Worm (Caenorhabditis elegans) whole organism, early embryonic: ENCODE results near the gene C39H7.4.

Experiments used
- B0310.2 ChIP-seq: sonication (generic microtip); optimal IDR thresholded peaks from 2 replicates; lab custom pipeline; 2016; ENCODE audit warnings: mild to moderate bottlenecking, missing genetic modification characterization, missing compliant biosample characterization
- F13C5.2 ChIP-seq: sonication (generic microtip); optimal IDR thresholded peaks from 2 replicates; lab custom pipeline; 2017; ENCODE audit warnings: mild to moderate bottlenecking, missing genetic modification characterization, inconsistent platforms, missing compliant biosample characterization
- aly-1 ChIP-seq: sonication (generic microtip); optimal IDR thresholded peaks from 2 replicates; lab custom pipeline; 2016; ENCODE audit warnings: missing genetic modification characterization, missing compliant biosample characterization
- ama-1 ChIP-seq: fragments of 150-350 bp; optimal IDR thresholded peaks from 2 replicates; lab custom pipeline; 2014
- ceh-13 ChIP-seq: fragments of 200-800 bp; sonication (Bioruptor generic); optimal IDR thresholded peaks from 2 replicates; lab custom pipeline; 2018; ENCODE audit warnings: mild to moderate bottlenecking, missing genetic modification characterization, missing compliant biosample characterization
- ceh-36 ChIP-seq: sonication (generic microtip); optimal IDR thresholded peaks from 2 replicates; lab custom pipeline; 2016; ENCODE audit warnings: missing genetic modification characterization, inconsistent platforms, missing compliant biosample characterization
- ets-7 ChIP-seq: sonication (generic microtip); optimal IDR thresholded peaks from 2 replicates; lab custom pipeline; 2016; ENCODE audit warnings: missing genotype, missing genetic modification characterization, missing compliant biosample characterization
- flt-1 ChIP-seq: fragments of 200-800 bp; sonication (Bioruptor generic); IDR thresholded peaks from 2 replicates; pipeline ENCODE4 v1.3.6; 2022; ENCODE audit warnings: missing genetic modification characterization, missing compliant biosample characterization
- hmbx-1 ChIP-seq: sonication (generic microtip); optimal IDR thresholded peaks from 2 replicates; lab custom pipeline; 2016; ENCODE audit warnings: mild to moderate bottlenecking, missing genetic modification characterization, missing compliant biosample characterization
- hmg-4 ChIP-seq: fragments of 200-800 bp; sonication (Bioruptor generic); optimal IDR thresholded peaks from 2 replicates; lab custom pipeline; 2018; ENCODE audit warnings: mild to moderate bottlenecking, missing genetic modification characterization, missing compliant biosample characterization
- hnd-1 ChIP-seq: sonication (generic microtip); optimal IDR thresholded peaks from 2 replicates; lab custom pipeline; 2016; ENCODE audit warnings: missing genetic modification characterization, missing compliant biosample characterization
- pes-1 ChIP-seq: fragments of 200-800 bp; sonication (Bioruptor generic); IDR thresholded peaks from 2 replicates; pipeline ENCODE4 v1.3.6; 2022; ENCODE audit warnings: missing genetic modification reagents, missing genetic modification characterization, missing compliant biosample characterization
- scrt-1 ChIP-seq: fragments of 200-800 bp; sonication (Bioruptor generic); IDR thresholded peaks from 2 replicates; pipeline ENCODE4 v1.3.6; 2022; ENCODE audit warnings: missing genetic modification characterization, missing compliant biosample characterization
- sea-1 ChIP-seq: fragments of 200-800 bp; sonication (Bioruptor generic); conservative IDR thresholded peaks from 2 replicates; pipeline ENCODE4 v1.3.6; 2022; ENCODE audit warnings: missing genetic modification characterization, missing compliant biosample characterization
- tbx-11 ChIP-seq: fragments of 200-800 bp; sonication (Bioruptor generic); IDR thresholded peaks from 2 replicates; pipeline ENCODE4 v1.3.6; 2022; ENCODE audit warnings: missing genetic modification characterization, missing compliant biosample characterization
- tbx-37 ChIP-seq: fragments of 200-800 bp; sonication (Bioruptor generic); conservative IDR thresholded peaks from 2 replicates; pipeline ENCODE4 v1.3.6; 2022; ENCODE audit warnings: missing genetic modification reagents, missing genetic modification characterization, missing compliant biosample characterization
- tra-4 ChIP-seq: sonication (generic microtip); optimal IDR thresholded peaks from 2 replicates; lab custom pipeline; 2017; ENCODE audit warnings: missing genetic modification characterization, missing compliant biosample characterization

The C39H7.4 gene

ce11 chrIV:5604465-5604864 is 9.9 kb downstream of the C39H7.4 start:
- TF ChIP-seq ama-1 (lab: Kevin White, UChicago) (no peak), hnd-1 (tag; lab: Kevin White, UChicago) (no peak), F13C5.2 (tag; lab: Kevin White, UChicago) (no peak), scrt-1 (GFP tag; lab: Robert Waterston, UW) (no peak), ets-7 (tag; lab: Kevin White, UChicago) (no peak), pes-1 (no peak), hmbx-1 (tag; lab: Kevin White, UChicago) (no peak)

DNA sequence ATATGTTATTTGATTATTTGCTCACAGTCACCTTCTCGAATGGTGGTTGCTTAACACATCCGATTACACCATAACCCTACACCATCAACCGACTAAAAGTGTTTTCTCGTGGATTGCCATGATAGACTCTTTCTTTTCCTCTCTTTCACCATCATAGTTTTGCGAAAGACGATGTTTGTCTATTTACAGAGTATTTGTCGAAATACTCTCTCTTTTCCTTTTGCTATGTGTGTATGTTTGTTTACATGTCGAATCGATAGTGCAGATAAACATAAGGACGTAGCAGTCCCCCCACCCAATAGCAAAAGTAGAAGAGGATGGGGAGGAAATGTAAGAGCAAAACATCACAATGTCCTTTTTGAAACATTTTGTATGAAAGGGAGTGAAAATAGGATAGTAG is 11.1 kb downstream of the C39H7.4 start:
- TF ChIP-seq hnd-1 (tag; lab: Kevin White, UChicago) (no peak), ceh-36 (no peak), aly-1 (no peak), B0310.2 (tag; lab: Kevin White, UChicago) (no peak), tbx-11 (GFP tag; lab: Robert Waterston, UW) (no peak), scrt-1 (GFP tag; lab: Robert Waterston, UW) (no peak), hmg-4 (GFP tag; lab: Kevin White, UChicago) (no peak), ama-1 (lab: Kevin White, UChicago) (no peak)

- no peak for TF ChIP-seq tra-4 (tag; lab: Kevin White, UChicago)
- TF ChIP-seq F13C5.2 (tag; lab: Kevin White, UChicago): no peak
- TF ChIP-seq pes-1: no peak
- TF ChIP-seq flt-1 (GFP tag; lab: Robert Waterston, UW): no peak
- no peak for TF ChIP-seq scrt-1 (GFP tag; lab: Robert Waterston, UW)
- no peak for TF ChIP-seq hmg-4 (GFP tag; lab: Kevin White, UChicago)
These were observed 12.0 kb downstream of the C39H7.4 start for ce11 chrIV:5602415-5602814.

DNA sequence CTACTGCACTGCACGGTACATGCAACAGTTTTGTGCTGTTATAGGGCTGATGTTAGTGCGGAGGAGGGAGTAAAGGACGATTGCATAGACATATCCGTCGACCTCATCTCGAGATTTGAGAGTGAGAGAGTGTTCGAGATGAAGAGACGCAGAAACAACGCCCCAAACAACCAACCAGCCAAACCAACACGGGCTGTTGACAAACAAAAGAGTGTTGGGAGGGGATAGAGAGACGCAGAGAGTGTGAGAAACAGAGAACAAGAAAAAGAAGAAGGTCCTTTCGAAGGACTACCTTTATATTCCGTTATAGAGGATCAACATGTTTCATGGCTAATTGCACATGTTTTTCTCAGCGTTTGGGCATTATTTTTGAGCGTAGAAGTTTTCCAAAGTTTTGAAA is 14.1 kb downstream of the C39H7.4 start:
- TF ChIP-seq ceh-36 (no peak), hmg-4 (GFP tag; lab: Kevin White, UChicago) (peak; percentile 52), tra-4 (tag; lab: Kevin White, UChicago) (no peak)

DNA sequence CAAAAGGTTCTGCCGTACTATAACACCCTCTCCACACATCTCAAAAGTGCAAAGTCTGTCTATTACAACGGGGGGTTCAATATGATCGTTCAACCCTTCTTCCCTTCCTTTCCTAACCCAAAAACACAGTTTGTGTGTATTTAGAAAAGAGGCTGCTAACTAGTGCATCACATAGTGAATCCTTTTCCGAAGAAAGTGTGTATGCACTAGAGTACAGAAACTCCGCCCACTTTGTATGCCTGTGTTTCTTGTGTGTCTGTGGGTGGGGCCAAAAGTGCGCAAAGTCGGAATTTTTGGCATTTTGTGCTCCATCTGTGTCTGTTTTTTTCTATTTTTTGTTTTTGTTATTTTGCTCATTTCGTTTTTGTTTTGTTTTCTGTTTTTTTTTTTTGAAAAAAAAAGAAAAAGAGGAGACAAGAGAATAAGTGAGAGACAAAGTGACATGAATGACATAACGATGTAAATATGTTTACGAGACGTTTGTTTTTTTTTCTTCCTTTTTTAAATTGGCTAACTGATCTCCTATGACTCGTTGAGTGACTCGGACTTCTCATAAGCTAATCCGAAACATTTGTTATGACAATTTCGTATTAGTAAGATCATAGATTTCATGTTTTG is 15.8 kb downstream of the C39H7.4 start:
- no peak for TF ChIP-seq ama-1 (lab: Kevin White, UChicago)
- no peak for TF ChIP-seq flt-1 (GFP tag; lab: Robert Waterston, UW)
- no peak for TF ChIP-seq tbx-37 (GFP tag; lab: Robert Waterston, UW)
- TF ChIP-seq aly-1: no peak
- no peak for TF ChIP-seq sea-1 (GFP tag; lab: Robert Waterston, UW)
- no peak for TF ChIP-seq hnd-1 (tag; lab: Kevin White, UChicago)
- TF ChIP-seq hmbx-1 (tag; lab: Kevin White, UChicago): no peak
- TF ChIP-seq ceh-36: no peak
- TF ChIP-seq ceh-13: no peak
- TF ChIP-seq F13C5.2 (tag; lab: Kevin White, UChicago): no peak
- TF ChIP-seq ets-7 (tag; lab: Kevin White, UChicago): no peak
- no peak for TF ChIP-seq tbx-11 (GFP tag; lab: Robert Waterston, UW)
- no peak for TF ChIP-seq pes-1
- TF ChIP-seq scrt-1 (GFP tag; lab: Robert Waterston, UW): no peak

DNA sequence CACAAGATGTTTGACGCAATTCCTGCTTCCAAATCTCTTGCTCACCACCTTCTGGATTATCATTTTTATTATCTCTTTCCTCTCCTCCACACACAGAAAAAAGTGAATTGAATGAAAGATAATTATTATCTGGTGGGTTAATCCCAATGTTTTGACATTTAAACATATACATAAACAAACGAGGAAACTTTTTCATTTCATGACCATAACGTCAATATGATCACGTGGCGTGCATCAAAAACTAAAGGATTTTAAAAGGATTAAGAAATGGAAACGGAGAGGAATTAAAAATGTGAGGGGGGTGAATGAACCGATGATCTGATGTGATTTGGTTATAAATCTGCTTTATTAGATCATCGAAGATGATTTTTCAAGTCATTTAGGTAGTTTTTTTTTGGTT is 18.8 kb downstream of the C39H7.4 start:
- TF ChIP-seq pes-1: no peak
- no peak for TF ChIP-seq hmg-4 (GFP tag; lab: Kevin White, UChicago)
- no peak for TF ChIP-seq F13C5.2 (tag; lab: Kevin White, UChicago)
- peak; percentile 21 for TF ChIP-seq ceh-36

DNA sequence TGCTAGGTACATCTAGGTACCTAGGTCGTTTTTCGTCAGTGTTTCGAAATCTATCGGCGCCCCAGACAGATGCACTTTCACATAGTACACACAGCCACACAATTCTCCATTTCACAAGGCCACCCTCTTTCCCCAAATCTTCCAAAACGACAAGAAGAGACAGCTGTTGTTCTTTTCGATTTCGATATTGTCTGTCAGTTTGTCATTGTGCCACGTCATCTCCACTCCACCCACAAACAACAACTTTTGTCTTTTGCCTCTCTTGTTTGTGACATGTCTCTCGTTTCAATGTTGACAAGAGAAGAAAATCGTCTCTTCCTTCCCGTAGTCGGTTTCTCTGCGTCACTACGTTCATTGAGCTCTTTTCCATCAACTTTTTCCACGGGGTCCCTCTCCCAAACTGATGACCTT is 20.6 kb downstream of the C39H7.4 start:
- TF ChIP-seq scrt-1 (GFP tag; lab: Robert Waterston, UW): 0 out of 2 replicates have a peak, but pooled peaks have one; percentile 11
- no peak for TF ChIP-seq pes-1

DNA sequence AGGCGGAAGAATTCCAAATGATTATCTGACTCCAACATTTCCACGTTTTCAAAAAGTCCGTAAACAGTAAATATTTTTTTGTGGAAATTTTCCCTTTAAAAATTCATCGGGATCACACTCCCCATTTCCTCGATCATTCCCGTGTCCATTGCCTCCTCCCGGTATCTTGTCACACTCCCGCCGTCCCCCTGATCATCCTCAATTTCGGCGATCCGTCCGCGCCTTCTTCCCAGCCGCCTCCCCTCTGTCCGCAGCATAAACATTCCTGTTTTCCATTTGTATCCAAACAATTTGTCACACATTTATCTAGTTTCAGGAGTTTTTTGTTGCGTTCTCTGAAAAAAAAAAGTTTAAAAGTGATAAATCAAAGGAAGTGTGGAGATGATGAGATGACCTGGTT is 21.5 kb downstream of the C39H7.4 start:
- TF ChIP-seq sea-1 (GFP tag; lab: Robert Waterston, UW) (no peak), ets-7 (tag; lab: Kevin White, UChicago) (no peak), aly-1 (no peak), hmbx-1 (tag; lab: Kevin White, UChicago) (no peak), B0310.2 (tag; lab: Kevin White, UChicago) (no peak), pes-1 (no peak), ceh-13 (no peak), hnd-1 (tag; lab: Kevin White, UChicago) (no peak), tra-4 (tag; lab: Kevin White, UChicago) (no peak), scrt-1 (GFP tag; lab: Robert Waterston, UW) (no peak), F13C5.2 (tag; lab: Kevin White, UChicago) (no peak), tbx-11 (GFP tag; lab: Robert Waterston, UW) (no peak)

DNA sequence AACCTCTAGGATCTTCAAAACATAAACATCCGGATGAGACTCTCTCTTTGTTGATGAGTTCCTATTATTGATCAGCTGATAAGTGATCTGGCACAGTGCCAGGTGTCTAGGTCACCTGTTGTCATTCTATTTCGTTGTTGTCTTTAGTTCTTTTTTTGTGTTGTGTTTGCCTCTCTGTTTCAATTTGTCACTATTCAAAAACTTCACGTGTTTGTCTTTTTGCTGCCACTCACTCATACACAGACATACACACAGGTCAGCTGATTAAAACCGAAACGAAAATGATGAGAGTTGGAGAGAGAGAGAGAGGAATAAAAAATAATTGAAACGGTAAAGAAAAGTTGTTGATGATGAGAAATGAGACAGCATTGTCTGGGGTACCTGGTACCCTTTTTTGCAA is 23.3 kb downstream of the C39H7.4 start:
- no peak for TF ChIP-seq tbx-37 (GFP tag; lab: Robert Waterston, UW)
- TF ChIP-seq tra-4 (tag; lab: Kevin White, UChicago): no peak
- TF ChIP-seq flt-1 (GFP tag; lab: Robert Waterston, UW): no peak
- TF ChIP-seq F13C5.2 (tag; lab: Kevin White, UChicago): no peak
- TF ChIP-seq hmg-4 (GFP tag; lab: Kevin White, UChicago): no peak
- TF ChIP-seq B0310.2 (tag; lab: Kevin White, UChicago): no peak
- TF ChIP-seq hmbx-1 (tag; lab: Kevin White, UChicago): no peak
- TF ChIP-seq scrt-1 (GFP tag; lab: Robert Waterston, UW): no peak
- no peak for TF ChIP-seq aly-1
- no peak for TF ChIP-seq pes-1
- no peak for TF ChIP-seq ceh-13
- TF ChIP-seq hnd-1 (tag; lab: Kevin White, UChicago): no peak
